Worm (Caenorhabditis elegans): ENCODE measurements around the gene T12A7.2.

The T12A7.2 gene

DNA sequence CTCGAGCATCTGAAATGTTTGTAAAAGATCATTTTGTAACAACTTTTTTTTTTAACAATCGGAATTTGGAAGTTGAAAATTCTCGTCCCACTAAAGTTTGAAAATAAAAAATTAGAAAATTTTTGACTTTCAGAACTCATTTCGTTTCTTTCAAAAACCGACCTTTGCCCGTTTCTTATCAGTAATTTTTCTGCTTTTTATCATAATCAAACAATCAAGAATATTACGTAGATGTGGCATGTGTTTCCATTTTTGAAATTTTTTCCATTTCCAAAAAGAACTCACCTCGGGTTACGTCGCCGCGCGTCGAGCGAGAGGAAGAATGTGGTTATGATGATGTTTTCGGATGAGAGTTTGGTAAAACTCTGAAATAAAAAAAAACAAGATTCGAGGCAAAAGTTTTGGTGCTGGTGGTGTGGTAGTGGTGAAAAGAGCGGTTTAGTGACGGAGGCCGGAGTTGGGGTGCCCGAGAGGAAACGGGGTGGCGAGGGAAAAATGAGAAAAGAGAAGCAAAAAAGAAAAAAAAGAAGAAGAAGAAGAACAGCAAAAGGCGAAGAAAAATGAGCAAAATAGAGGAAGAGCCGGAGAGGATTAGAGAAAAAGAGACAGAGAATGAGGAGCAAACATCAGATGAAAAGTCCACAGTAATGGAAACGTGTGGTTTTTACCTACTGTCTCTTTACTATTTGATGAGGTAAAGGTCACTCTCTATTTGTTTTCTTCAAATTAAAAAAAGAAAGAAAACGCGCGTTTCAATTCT is at the start of gene T12A7.2:
T12A7.2 (minus strand) TSS at position 412 of the 760 bp plus-strand sequence.
- TF ChIP-seq ceh-36 (tag; optimal IDR thresholded peaks at IDR 0.05) (no peak), aly-1 (tag; optimal IDR thresholded peaks at IDR 0.05) (no peak), ama-1 (optimal IDR thresholded peaks at IDR 0.05) (no peak), F13C5.2 (tag; optimal IDR thresholded peaks at IDR 0.05) (no peak)

DNA sequence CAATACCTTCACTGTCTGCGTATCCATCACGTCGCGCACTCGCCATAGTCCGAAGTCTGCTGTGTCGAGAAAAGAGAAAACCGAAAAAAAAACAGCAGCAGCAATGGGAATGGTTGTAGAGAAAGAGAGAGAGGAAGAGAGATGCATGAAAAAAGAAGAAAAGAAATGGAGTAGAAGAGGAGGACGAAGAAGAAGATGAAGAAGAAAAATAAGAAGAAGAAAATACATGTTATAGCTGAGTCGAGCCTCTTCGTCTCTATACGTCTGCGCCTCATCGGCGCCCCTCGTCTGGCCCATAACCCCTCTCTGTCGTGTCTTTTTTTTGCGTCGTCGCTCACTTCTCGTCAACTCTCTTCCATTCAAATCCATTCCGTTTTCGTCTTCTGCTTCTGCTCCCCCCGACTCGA is 48.8 kb upstream of the T12A7.2 start:
- TF ChIP-seq pes-1 (GFP tag; IDR thresholded peaks at IDR 0.05): no peak
- TF ChIP-seq tbx-11 (GFP tag; IDR thresholded peaks at IDR 0.05): no peak
- TF ChIP-seq scrt-1 (GFP tag; IDR thresholded peaks at IDR 0.05): no peak
- no peak for TF ChIP-seq ceh-36 (tag; optimal IDR thresholded peaks at IDR 0.05)
- no peak for TF ChIP-seq B0310.2 (tag; optimal IDR thresholded peaks at IDR 0.05)
- peak; percentile 27 for TF ChIP-seq F13C5.2 (tag; optimal IDR thresholded peaks at IDR 0.05)
- no peak for TF ChIP-seq aly-1 (tag; optimal IDR thresholded peaks at IDR 0.05)

DNA sequence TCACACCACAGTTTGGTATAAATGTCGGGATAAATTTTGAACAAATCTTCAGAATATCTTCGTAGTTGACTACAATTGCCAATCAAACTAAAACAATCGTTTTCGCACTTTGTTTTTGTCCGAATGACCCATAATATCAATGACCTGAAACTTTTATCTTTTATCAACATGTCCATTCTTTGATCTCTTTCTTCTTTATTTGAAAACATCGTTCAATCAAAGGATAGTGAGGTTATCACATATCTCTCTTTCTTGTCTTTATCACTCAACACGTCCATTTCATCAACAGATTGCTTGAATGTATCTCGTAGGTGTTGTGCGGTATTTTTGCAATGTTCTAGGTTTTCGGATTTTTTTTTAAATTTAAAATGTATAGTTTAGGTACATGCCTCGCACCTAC is 48.1 kb upstream of the T12A7.2 start:
- TF ChIP-seq hmbx-1 (tag; optimal IDR thresholded peaks at IDR 0.05): no peak
- no peak for TF ChIP-seq sea-1 (GFP tag; conservative IDR thresholded peaks at IDR 0.05)
- TF ChIP-seq scrt-1 (GFP tag; IDR thresholded peaks at IDR 0.05): no peak
- TF ChIP-seq ets-7 (tag; optimal IDR thresholded peaks at IDR 0.05): no peak
- TF ChIP-seq hnd-1 (tag; optimal IDR thresholded peaks at IDR 0.05): no peak
- TF ChIP-seq flt-1 (GFP tag; IDR thresholded peaks at IDR 0.05): no peak
- no peak for TF ChIP-seq hmg-4 (GFP tag; optimal IDR thresholded peaks at IDR 0.05)
- TF ChIP-seq tbx-11 (GFP tag; IDR thresholded peaks at IDR 0.05): no peak
- no peak for TF ChIP-seq tra-4 (tag; optimal IDR thresholded peaks at IDR 0.05)
- no peak for TF ChIP-seq tbx-37 (GFP tag; conservative IDR thresholded peaks at IDR 0.05)
- no peak for TF ChIP-seq F13C5.2 (tag; optimal IDR thresholded peaks at IDR 0.05)
- no peak for TF ChIP-seq aly-1 (tag; optimal IDR thresholded peaks at IDR 0.05)

DNA sequence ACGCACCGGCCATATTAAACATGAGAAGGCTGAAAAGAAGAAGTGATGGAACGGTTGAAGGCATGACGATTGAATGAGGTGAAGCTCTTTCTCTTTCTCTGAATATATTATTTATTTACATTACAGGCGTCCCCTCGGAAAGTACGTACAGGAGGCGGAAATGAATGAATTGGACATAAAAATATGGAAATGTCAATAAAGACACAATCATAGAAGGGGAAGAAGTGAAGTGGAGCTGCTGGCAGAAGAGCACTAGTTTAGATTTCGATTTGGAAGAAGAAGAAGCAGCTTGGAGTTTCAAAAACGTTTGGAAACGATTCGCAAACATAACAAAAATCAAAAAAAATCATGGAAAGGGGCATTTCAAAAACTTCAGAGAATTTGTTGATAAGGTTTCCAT is 43.1 kb upstream of the T12A7.2 start, which contains the start of gene H01G02.1:
H01G02.1 (minus strand) TSS at position 101 of the 400 bp plus-strand sequence.
- TF ChIP-seq scrt-1 (GFP tag; IDR thresholded peaks at IDR 0.05) (no peak), hmg-4 (GFP tag; optimal IDR thresholded peaks at IDR 0.05) (no peak), tbx-37 (GFP tag; conservative IDR thresholded peaks at IDR 0.05) (no peak), flt-1 (GFP tag; IDR thresholded peaks at IDR 0.05) (no peak)

DNA sequence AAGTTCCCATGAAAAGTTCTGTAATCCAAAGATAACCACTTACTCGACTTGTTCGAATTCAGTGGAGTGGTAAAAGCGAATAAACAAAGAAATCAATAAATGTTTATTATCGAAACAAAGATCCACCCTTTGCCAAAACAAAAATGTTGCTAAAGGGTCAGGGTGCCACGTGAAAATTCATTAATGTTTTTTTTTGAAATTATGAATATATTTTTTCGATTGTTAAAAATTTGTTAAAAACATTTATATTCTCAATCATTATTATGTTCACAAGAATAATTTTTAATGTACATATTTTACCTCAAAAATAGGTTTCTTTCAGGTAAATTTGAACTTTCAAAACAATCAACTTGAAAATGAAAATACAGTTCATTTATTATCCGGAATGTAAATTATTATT is 42.1 kb upstream of the T12A7.2 start, which contains the start of gene H01G02.4:
H01G02.4 (minus strand) TSS at position 101 of the 400 bp plus-strand sequence.
- TF ChIP-seq ama-1 (optimal IDR thresholded peaks at IDR 0.05) (no peak), tbx-37 (GFP tag; conservative IDR thresholded peaks at IDR 0.05) (no peak), ceh-36 (tag; optimal IDR thresholded peaks at IDR 0.05) (no peak), tra-4 (tag; optimal IDR thresholded peaks at IDR 0.05) (no peak), hmg-4 (GFP tag; optimal IDR thresholded peaks at IDR 0.05) (no peak), tbx-11 (GFP tag; IDR thresholded peaks at IDR 0.05) (no peak), scrt-1 (GFP tag; IDR thresholded peaks at IDR 0.05) (no peak), aly-1 (tag; optimal IDR thresholded peaks at IDR 0.05) (no peak), pes-1 (GFP tag; IDR thresholded peaks at IDR 0.05) (no peak), B0310.2 (tag; optimal IDR thresholded peaks at IDR 0.05) (no peak), sea-1 (GFP tag; conservative IDR thresholded peaks at IDR 0.05) (no peak), flt-1 (GFP tag; IDR thresholded peaks at IDR 0.05) (no peak), ets-7 (tag; optimal IDR thresholded peaks at IDR 0.05) (no peak), hnd-1 (tag; optimal IDR thresholded peaks at IDR 0.05) (no peak), hmbx-1 (tag; optimal IDR thresholded peaks at IDR 0.05) (no peak), ceh-13 (GFP tag; optimal IDR thresholded peaks at IDR 0.05) (no peak), F13C5.2 (tag; optimal IDR thresholded peaks at IDR 0.05) (no peak)

DNA sequence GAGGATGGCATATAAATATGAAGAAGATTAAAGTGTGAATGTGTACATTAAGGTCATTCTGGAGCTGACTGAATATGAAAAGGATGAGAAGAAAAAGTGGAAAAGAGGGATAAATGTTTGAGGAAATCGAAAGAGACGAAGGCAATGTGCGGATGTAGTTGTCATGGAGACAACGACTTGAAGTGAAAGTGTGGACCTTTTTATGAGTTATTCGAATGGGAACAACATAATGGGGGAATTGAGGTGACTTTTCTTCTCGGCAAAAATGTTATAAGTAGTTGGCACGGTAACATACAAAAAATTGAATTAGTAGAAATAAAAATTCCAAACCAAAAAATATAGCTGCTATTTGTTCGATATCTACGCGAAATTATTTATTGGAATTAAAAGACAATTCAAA is 40.2 kb upstream of the T12A7.2 start, which contains the start of gene dyf-18:
dyf-18 (minus strand) TSS at position 101 of the 400 bp plus-strand sequence.
- TF ChIP-seq ama-1 (optimal IDR thresholded peaks at IDR 0.05): no peak
- no peak for TF ChIP-seq pes-1 (GFP tag; IDR thresholded peaks at IDR 0.05)
- TF ChIP-seq scrt-1 (GFP tag; IDR thresholded peaks at IDR 0.05): no peak

DNA sequence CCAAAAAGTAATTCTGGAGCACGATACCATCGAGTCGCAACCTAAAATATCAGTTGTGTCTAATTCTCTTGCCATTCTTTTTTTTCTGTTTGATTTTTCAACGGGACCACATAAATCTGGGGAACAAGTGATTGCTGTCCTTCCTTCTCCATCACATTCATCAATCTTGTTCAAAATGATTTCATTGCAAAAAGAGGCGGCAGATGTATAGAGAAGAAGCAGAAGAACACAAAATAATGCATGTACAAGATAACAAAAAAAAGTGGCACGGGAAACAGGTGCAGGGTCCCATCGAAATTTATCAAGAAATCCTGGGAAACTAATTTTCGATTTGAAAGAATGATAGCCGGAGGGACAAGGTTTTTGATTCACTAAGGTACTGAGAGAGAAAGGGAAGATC is 38.3 kb upstream of the T12A7.2 start:
- TF ChIP-seq flt-1 (GFP tag; IDR thresholded peaks at IDR 0.05) (no peak), sea-1 (GFP tag; conservative IDR thresholded peaks at IDR 0.05) (no peak), scrt-1 (GFP tag; IDR thresholded peaks at IDR 0.05) (no peak), ama-1 (optimal IDR thresholded peaks at IDR 0.05) (no peak), ceh-36 (tag; optimal IDR thresholded peaks at IDR 0.05) (no peak), hmg-4 (GFP tag; optimal IDR thresholded peaks at IDR 0.05) (no peak), hnd-1 (tag; optimal IDR thresholded peaks at IDR 0.05) (no peak), B0310.2 (tag; optimal IDR thresholded peaks at IDR 0.05) (no peak), ets-7 (tag; optimal IDR thresholded peaks at IDR 0.05) (no peak), hmbx-1 (tag; optimal IDR thresholded peaks at IDR 0.05) (no peak), ceh-13 (GFP tag; optimal IDR thresholded peaks at IDR 0.05) (no peak), pes-1 (GFP tag; IDR thresholded peaks at IDR 0.05) (no peak), F13C5.2 (tag; optimal IDR thresholded peaks at IDR 0.05) (no peak), tbx-11 (GFP tag; IDR thresholded peaks at IDR 0.05) (no peak), tra-4 (tag; optimal IDR thresholded peaks at IDR 0.05) (no peak), aly-1 (tag; optimal IDR thresholded peaks at IDR 0.05) (no peak), tbx-37 (GFP tag; conservative IDR thresholded peaks at IDR 0.05) (no peak)

DNA sequence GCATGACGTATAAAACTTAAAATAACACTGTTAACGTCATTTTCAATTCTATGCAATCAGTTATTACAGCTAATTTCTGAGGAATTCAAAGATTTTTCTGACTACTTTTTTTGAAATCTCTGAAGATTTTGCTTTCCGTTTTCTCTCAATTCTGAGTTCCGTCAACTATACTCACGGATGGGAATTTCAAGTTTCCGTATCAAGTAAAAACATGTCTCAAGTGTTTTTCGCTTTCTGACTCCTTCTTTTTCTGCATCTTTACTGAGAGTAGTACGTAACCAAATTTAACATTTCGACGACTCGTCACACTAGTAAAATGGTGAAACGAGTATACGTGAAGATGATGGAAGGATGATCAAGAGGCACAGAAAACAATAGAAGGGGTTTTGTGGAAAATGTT is 35.9 kb upstream of the T12A7.2 start:
- TF ChIP-seq tbx-37 (GFP tag; conservative IDR thresholded peaks at IDR 0.05) (no peak), hmg-4 (GFP tag; optimal IDR thresholded peaks at IDR 0.05) (no peak), tbx-11 (GFP tag; IDR thresholded peaks at IDR 0.05) (no peak), scrt-1 (GFP tag; IDR thresholded peaks at IDR 0.05) (no peak), ama-1 (optimal IDR thresholded peaks at IDR 0.05) (no peak), B0310.2 (tag; optimal IDR thresholded peaks at IDR 0.05) (no peak), pes-1 (GFP tag; IDR thresholded peaks at IDR 0.05) (no peak), hmbx-1 (tag; optimal IDR thresholded peaks at IDR 0.05) (no peak), tra-4 (tag; optimal IDR thresholded peaks at IDR 0.05) (no peak), ceh-36 (tag; optimal IDR thresholded peaks at IDR 0.05) (no peak), hnd-1 (tag; optimal IDR thresholded peaks at IDR 0.05) (no peak), flt-1 (GFP tag; IDR thresholded peaks at IDR 0.05) (no peak), F13C5.2 (tag; optimal IDR thresholded peaks at IDR 0.05) (no peak), sea-1 (GFP tag; conservative IDR thresholded peaks at IDR 0.05) (no peak), ceh-13 (GFP tag; optimal IDR thresholded peaks at IDR 0.05) (no peak), aly-1 (tag; optimal IDR thresholded peaks at IDR 0.05) (no peak), ets-7 (tag; optimal IDR thresholded peaks at IDR 0.05) (no peak)
